Fruit fly (Drosophila melanogaster) whole organism, embryonic: ENCODE data around the gene prd1.

Source experiments
- Bgb ChIP-seq: fragments of 200-800 bp; sonication (Bioruptor generic); IDR thresholded peaks from 2 replicates; pipeline ENCODE4 v1.3.6; 2022; ENCODE audit warnings: missing biosample characterization, missing genetic modification characterization; ENCODE audit not compliant: partially characterized antibody
- CG10267 ChIP-seq: fragments of 200-800 bp; sonication (Bioruptor generic); optimal IDR thresholded peaks from 2 replicates; lab custom pipeline; 2018; ENCODE audit warnings: missing biosample characterization, mild to moderate bottlenecking, missing genetic modification characterization, moderate library complexity
- CG10979 ChIP-seq: fragments of 200-800 bp; sonication (Bioruptor generic); optimal IDR thresholded peaks from 2 replicates; lab custom pipeline; 2018; ENCODE audit warnings: missing biosample characterization, mild to moderate bottlenecking, missing genetic modification characterization, moderate library complexity
- CG12236 ChIP-seq: fragments of 200-800 bp; sonication (Bioruptor generic); optimal IDR thresholded peaks from 2 replicates; lab custom pipeline; 2016; ENCODE audit warnings: missing biosample characterization, missing genetic modification characterization
- CG12659 ChIP-seq: fragments of 200-800 bp; sonication (Bioruptor generic); optimal IDR thresholded peaks from 3 replicates; lab custom pipeline; 2017; ENCODE audit warnings: mild to moderate bottlenecking, missing biosample characterization, missing genetic modification reagents, missing genetic modification characterization
- CG14710 ChIP-seq: fragments of 200-800 bp; sonication (Bioruptor generic); optimal IDR thresholded peaks from 3 replicates; lab custom pipeline; 2019; ENCODE audit warnings: missing biosample characterization, mild to moderate bottlenecking, missing genetic modification characterization, moderate library complexity
- CG16815 ChIP-seq: fragments of 200-800 bp; sonication (Bioruptor generic); optimal IDR thresholded peaks from 3 replicates; lab custom pipeline; 2017; ENCODE audit warnings: missing biosample characterization, mild to moderate bottlenecking, missing genetic modification characterization
- CG17186 ChIP-seq: fragments of 200-800 bp; sonication (Bioruptor generic); optimal IDR thresholded peaks from 3 replicates; lab custom pipeline; 2017; ENCODE audit warnings: missing biosample characterization, missing genetic modification reagents, missing genetic modification characterization
- CG17385 ChIP-seq: fragments of 200-800 bp; sonication (Bioruptor generic); optimal IDR thresholded peaks from 3 replicates; lab custom pipeline; 2018; ENCODE audit warnings: missing biosample characterization, mild to moderate bottlenecking, missing genetic modification characterization
- CG2120 ChIP-seq: fragments of 200-800 bp; sonication (Bioruptor generic); optimal IDR thresholded peaks from 3 replicates; lab custom pipeline; 2016; ENCODE audit warnings: missing biosample characterization, missing genetic modification characterization
- CG32767 ChIP-seq: fragments of 200-800 bp; sonication (Bioruptor generic); IDR thresholded peaks from 2 replicates; pipeline ENCODE4 v1.3.6; 2022; ENCODE audit warnings: missing biosample characterization, missing genetic modification characterization
- CG3847 ChIP-seq: fragments of 200-800 bp; sonication (Bioruptor generic); IDR thresholded peaks from 2 replicates; pipeline ENCODE4 v1.3.6; 2022; ENCODE audit warnings: missing biosample characterization, missing genetic modification characterization
- CG6272 ChIP-seq: fragments of 200-800 bp; sonication (Bioruptor generic); IDR thresholded peaks from 2 replicates; pipeline ENCODE4 v1.3.6; 2022; ENCODE audit warnings: missing biosample characterization, missing genetic modification characterization
- CG7786 ChIP-seq: fragments of 200-800 bp; sonication (Bioruptor generic); optimal IDR thresholded peaks from 2 replicates; lab custom pipeline; 2016; ENCODE audit warnings: missing biosample characterization, missing genetic modification characterization
- CG7987 ChIP-seq: fragments of 200-800 bp; sonication (Bioruptor generic); optimal IDR thresholded peaks from 2 replicates; lab custom pipeline; 2018; ENCODE audit warnings: missing biosample characterization, mild to moderate bottlenecking, missing genetic modification characterization, moderate library complexity
- CG8388 ChIP-seq: fragments of 200-800 bp; sonication (Bioruptor generic); optimal IDR thresholded peaks from 2 replicates; lab custom pipeline; 2019; ENCODE audit warnings: missing biosample characterization, mild to moderate bottlenecking, missing genetic modification characterization, moderate library complexity
- CG8924 ChIP-seq: fragments of 200-800 bp; optimal IDR thresholded peaks from 3 replicates; lab custom pipeline; 2019; ENCODE audit warnings: missing biosample characterization, mild to moderate bottlenecking, missing genetic modification characterization, moderate library complexity
- CG9797 ChIP-seq: fragments of 200-800 bp; sonication (Bioruptor generic); optimal IDR thresholded peaks from 3 replicates; lab custom pipeline; 2018; ENCODE audit warnings: missing biosample characterization, mild to moderate bottlenecking, missing genetic modification characterization
- CTCF ChIP-seq: fragments of 200-800 bp; sonication (Bioruptor generic); optimal IDR thresholded peaks from 2 replicates; lab custom pipeline; 2017; ENCODE audit warnings: missing biosample characterization, mild to moderate bottlenecking, missing genetic modification characterization, moderate library complexity
- CrebB ChIP-seq: fragments of 200-800 bp; sonication (Bioruptor generic); optimal IDR thresholded peaks from 3 replicates; lab custom pipeline; 2018; ENCODE audit warnings: missing biosample characterization, mild to moderate bottlenecking, missing genetic modification characterization
- Dp ChIP-seq: fragments of 200-800 bp; sonication (Bioruptor generic); optimal IDR thresholded peaks from 2 replicates; lab custom pipeline; 2018; ENCODE audit warnings: missing biosample characterization, mild to moderate bottlenecking, missing genetic modification characterization, moderate library complexity
- Dref ChIP-seq: fragments of 200-800 bp; sonication (Bioruptor generic); IDR thresholded peaks from 2 replicates; pipeline ENCODE4 v1.3.6; 2022; ENCODE audit warnings: missing biosample characterization, missing genetic modification characterization
- Elba2 ChIP-seq: fragments of 200-800 bp; sonication (Bioruptor generic); optimal IDR thresholded peaks from 3 replicates; lab custom pipeline; 2016; ENCODE audit warnings: missing biosample characterization, missing genetic modification characterization
- HmgD ChIP-seq: fragments of 200-800 bp; sonication (Bioruptor generic); optimal IDR thresholded peaks from 3 replicates; lab custom pipeline; 2016; ENCODE audit warnings: missing biosample characterization, missing genetic modification characterization
- HmgZ ChIP-seq: fragments of 200-800 bp; sonication (Bioruptor generic); optimal IDR thresholded peaks from 2 replicates; lab custom pipeline; 2018; ENCODE audit warnings: missing biosample characterization, mild to moderate bottlenecking, missing genetic modification characterization
- Lhr ChIP-seq: fragments of 200-800 bp; sonication (Bioruptor generic); optimal IDR thresholded peaks from 3 replicates; lab custom pipeline; 2017; ENCODE audit warnings: mild to moderate bottlenecking, missing biosample characterization, missing genetic modification reagents, missing genetic modification characterization
- Mad ChIP-seq: fragments of 200-800 bp; sonication (Bioruptor generic); optimal IDR thresholded peaks from 2 replicates; lab custom pipeline; 2016; ENCODE audit warnings: missing biosample characterization, missing genetic modification characterization
- Max ChIP-seq: fragments of 200-800 bp; sonication (Bioruptor generic); optimal IDR thresholded peaks from 2 replicates; lab custom pipeline; 2016; ENCODE audit warnings: missing biosample characterization, mild to moderate bottlenecking, missing genetic modification characterization
- Myb ChIP-seq: fragments of 200-800 bp; sonication (Bioruptor generic); optimal IDR thresholded peaks from 2 replicates; lab custom pipeline; 2016; ENCODE audit warnings: missing biosample characterization, missing genetic modification characterization
- Pdp1 ChIP-seq, 2 experiments: fragments of 200-800 bp; sonication (Bioruptor generic); optimal IDR thresholded peaks; 3 replicates each; lab custom pipeline; 2016; ENCODE audit warnings: missing biosample characterization in 2 of 2, missing genetic modification characterization in 2 of 2, mild to moderate bottlenecking in 1 of 2, moderate library complexity in 1 of 2
- Stat92E ChIP-seq, 3 experiments: fragments of >200 bp in 2 of 3; fragments of 200-800 bp in 1 of 3; sonication (Bioruptor generic) in 1 of 3; optimal IDR thresholded peaks; 2 replicates each; lab custom pipeline; 2017 to 2019; ENCODE audit warnings: missing biosample characterization in 3 of 3, missing genetic modification characterization in 3 of 3, mild to moderate bottlenecking in 1 of 3, moderate library complexity in 1 of 3
- YL-1 ChIP-seq: fragments of 200-800 bp; sonication (Bioruptor generic); optimal IDR thresholded peaks from 3 replicates; lab custom pipeline; 2017; ENCODE audit warnings: missing biosample characterization, mild to moderate bottlenecking, missing genetic modification characterization
- amos ChIP-seq: fragments of 200-800 bp; sonication (Bioruptor generic); IDR thresholded peaks from 2 replicates; pipeline ENCODE4 v1.3.6; 2022; ENCODE audit warnings: missing biosample characterization, missing genetic modification characterization; ENCODE audit not compliant: partially characterized antibody
- aop ChIP-seq: fragments of 200-800 bp; sonication (Bioruptor generic); IDR thresholded peaks from 2 replicates; pipeline ENCODE4 v1.3.6; 2022; ENCODE audit warnings: missing biosample characterization, missing genetic modification characterization
- bbx ChIP-seq: fragments of 200-800 bp; sonication (Bioruptor generic); IDR thresholded peaks from 2 replicates; pipeline ENCODE4 v1.3.6; 2022; ENCODE audit warnings: missing biosample characterization, missing genetic modification characterization; ENCODE audit not compliant: partially characterized antibody
- chinmo ChIP-seq: fragments of 200-800 bp; sonication (Bioruptor generic); IDR thresholded peaks from 4 replicates; pipeline ENCODE4 v1.3.6; 2022; ENCODE audit warnings: missing biosample characterization, missing genetic modification characterization; ENCODE audit not compliant: partially characterized antibody
- eyg ChIP-seq: fragments of 200-800 bp; sonication (Bioruptor generic); optimal IDR thresholded peaks from 3 replicates; lab custom pipeline; 2016; ENCODE audit warnings: missing biosample characterization, missing genetic modification characterization
- gro ChIP-seq: fragments of 200-800 bp; sonication (Bioruptor generic); optimal IDR thresholded peaks from 2 replicates; lab custom pipeline; 2016; ENCODE audit warnings: missing biosample characterization, missing genetic modification characterization
- inv ChIP-seq: fragments of 200-800 bp; sonication (Bioruptor generic); IDR thresholded peaks from 2 replicates; pipeline ENCODE4 v1.3.6; 2022; ENCODE audit warnings: missing biosample characterization, missing genetic modification characterization; ENCODE audit not compliant: partially characterized antibody
- knrl ChIP-seq: fragments of 200-800 bp; sonication (Bioruptor generic); IDR thresholded peaks from 3 replicates; pipeline ENCODE4 v1.3.6; 2022; ENCODE audit warnings: missing biosample characterization, missing genetic modification characterization; ENCODE audit not compliant: partially characterized antibody
- nerfin-2 ChIP-seq: fragments of 200-800 bp; sonication (Bioruptor generic); IDR thresholded peaks from 2 replicates; pipeline ENCODE4 v1.3.6; 2022; ENCODE audit warnings: missing biosample characterization, missing genetic modification characterization; ENCODE audit not compliant: partially characterized antibody
- pzg ChIP-seq: fragments of 200-800 bp; sonication (Bioruptor generic); optimal IDR thresholded peaks from 3 replicates; lab custom pipeline; 2018; ENCODE audit warnings: missing biosample characterization, mild to moderate bottlenecking, missing genetic modification characterization, moderate library complexity
- ro ChIP-seq: fragments of 200-800 bp; sonication (Bioruptor generic); IDR thresholded peaks from 2 replicates; pipeline ENCODE4 v1.3.6; 2022; ENCODE audit warnings: missing biosample characterization, missing genetic modification characterization
- sima ChIP-seq: fragments of 200-800 bp; sonication (Bioruptor generic); optimal IDR thresholded peaks from 2 replicates; lab custom pipeline; 2016; ENCODE audit warnings: missing biosample characterization, missing genetic modification characterization
- sna ChIP-seq: fragments of 200-800 bp; sonication (Bioruptor generic); IDR thresholded peaks from 2 replicates; pipeline ENCODE4 v1.3.6; 2022; ENCODE audit warnings: missing biosample characterization, missing genetic modification characterization; ENCODE audit not compliant: partially characterized antibody
- sqz ChIP-seq: fragments of 200-800 bp; sonication (Bioruptor generic); optimal IDR thresholded peaks from 3 replicates; lab custom pipeline; 2018; ENCODE audit warnings: missing biosample characterization, mild to moderate bottlenecking, missing genetic modification characterization
- tna ChIP-seq: fragments of 200-800 bp; sonication (Bioruptor generic); IDR thresholded peaks from 2 replicates; pipeline ENCODE4 v1.3.6; 2022; ENCODE audit warnings: missing biosample characterization, missing genetic modification characterization; ENCODE audit not compliant: partially characterized antibody
- ttk ChIP-seq: fragments of 200-800 bp; sonication (Bioruptor generic); IDR thresholded peaks from 2 replicates; pipeline ENCODE4 v2.1.2; 2022; ENCODE audit warnings: missing biosample characterization, missing genetic modification characterization
- vnd ChIP-seq: fragments of 200-800 bp; sonication (Bioruptor generic); IDR thresholded peaks from 3 replicates; pipeline ENCODE4 v1.3.6; 2022; ENCODE audit warnings: missing biosample characterization, missing genetic modification characterization; ENCODE audit not compliant: partially characterized antibody

Gene prd1

DNA sequence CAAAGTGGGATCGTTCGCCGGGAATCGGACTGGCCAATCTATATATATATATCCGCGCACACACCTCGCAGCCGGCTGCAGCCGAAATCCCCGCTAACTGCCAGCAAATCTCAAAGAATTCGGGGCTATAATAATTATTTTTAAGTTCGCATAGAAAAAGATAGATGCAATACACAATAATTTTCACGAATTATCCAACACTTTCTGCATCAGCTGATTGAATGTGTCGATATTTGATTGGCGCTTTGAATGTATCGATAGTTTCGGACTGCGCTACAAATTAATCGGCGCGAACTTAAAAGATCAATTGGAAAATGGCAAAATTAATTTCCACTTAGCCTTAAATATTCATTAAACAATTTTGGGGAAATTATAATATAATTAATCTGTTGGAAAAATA lies 10.0 kb upstream of the prd1 start, which contains the start of gene Sbf (continued):
- TF ChIP-seq CG7987 (GFP tag; lab: Kevin White, UChicago) (peak; percentile 15), Elba2 (GFP tag; lab: Kevin White, UChicago) (peak; percentile 69), Dref (GFP tag; lab: Robert Waterston, UW) (peak; percentile 92), vnd (GFP tag; lab: Robert Waterston, UW) (peak; percentile 68), aop (GFP tag; lab: Robert Waterston, UW) (no peak), Pdp1 (GFP tag; optimal IDR thresholded peaks at IDR 0.05; lab: Kevin White, UChicago) (no peak), CG8388 (GFP tag; lab: Kevin White, UChicago) (no peak), Mad (GFP tag; lab: Kevin White, UChicago) (no peak), Myb (GFP tag; lab: Kevin White, UChicago) (peak; percentile 11), nerfin-2 (GFP tag; lab: Robert Waterston, UW) (peak; percentile 44), chinmo (peak; percentile 83; the same call in 2 of the 4 replicates), CG14710 (tag; lab: Kevin White, UChicago) (peak; percentile 62), CG16815 (GFP tag; lab: Kevin White, UChicago) (no peak), Bgb (peak; percentile 87), bbx (peak; percentile 92), CG3847 (GFP tag; lab: Robert Waterston, UW) (peak; percentile 58; the same call in 1 of the 2 replicates), CG17186 (GFP tag; lab: Kevin White, UChicago) (peak; percentile 85), CG7786 (GFP tag; lab: Kevin White, UChicago) (no peak), CG10979 (peak; percentile 10), Max (peak; percentile 17), inv (peak; percentile 65), CG8924 (tag; lab: Kevin White, UChicago) (no peak), CG32767 (peak; percentile 37; the same call in 1 of the 2 replicates), knrl (peak; percentile 75), sima (no peak), pzg (GFP tag; lab: Kevin White, UChicago) (peak; percentile 89), CG9797 (peak; percentile 4), ttk (GFP tag; lab: Robert Waterston, UW) (no peak), sqz (GFP tag; lab: Kevin White, UChicago) (no peak), Stat92E (GFP tag; optimal IDR thresholded peaks at IDR 0.05; lab: Kevin White, UChicago) (peak in 1 of 3 experiments; percentile 10), CG6272 (peak; percentile 12; the same call in 1 of the 2 replicates), sna (GFP tag; lab: Robert Waterston, UW) (peak; percentile 85), ro (GFP tag; lab: Robert Waterston, UW) (no peak), eyg (no peak), CrebB (tag; lab: Kevin White, UChicago) (peak; percentile 1), CG12236 (GFP tag; lab: Kevin White, UChicago) (no peak), HmgZ (tag; lab: Kevin White, UChicago) (peak; percentile 66), gro (peak; percentile 69), Dp (GFP tag; lab: Kevin White, UChicago) (peak; percentile 98), CG12659 (peak; percentile 45), HmgD (GFP tag; lab: Kevin White, UChicago) (peak; percentile 28), amos (GFP tag; lab: Robert Waterston, UW) (peak; percentile 92), CG10267 (tag; lab: Kevin White, UChicago) (peak; percentile 98), CG17385 (GFP tag; lab: Kevin White, UChicago) (no peak), tna (GFP tag; lab: Robert Waterston, UW) (peak; percentile 67), CTCF (peak; percentile 25), YL-1 (peak; percentile 94), CG2120 (GFP tag; lab: Kevin White, UChicago) (peak; percentile 34), Lhr (GFP tag; lab: Kevin White, UChicago) (no peak)
